Worm (Caenorhabditis elegans) whole organism, L4 larva: Measurements from ENCODE around the gene K07E3.2.
A peak's percentile ranks its signal among the peaks of the same experiment; 100 is the strongest.

Experiments
- F10B5.3 ChIP-seq: sonication (generic microtip); optimal IDR thresholded peaks from 2 replicates; lab custom pipeline; 2016; ENCODE audit warnings: mild to moderate bottlenecking, missing genetic modification characterization, missing compliant biosample characterization
- F37D6.2 ChIP-seq: sonication (generic microtip); optimal IDR thresholded peaks from 2 replicates; lab custom pipeline; 2016; ENCODE audit warnings: mild to moderate bottlenecking, missing genetic modification characterization, missing compliant biosample characterization
- F49E8.2 ChIP-seq: sonication (generic microtip); optimal IDR thresholded peaks from 2 replicates; lab custom pipeline; 2016; ENCODE audit warnings: missing compliant biosample characterization, mild to moderate bottlenecking, missing genetic modification characterization, borderline replicate concordance
- Y48G9A.11 ChIP-seq: fragments of 200-800 bp; sonication (Bioruptor generic); IDR thresholded peaks from 2 replicates; pipeline ENCODE4 v1.3.6; 2022; ENCODE audit warnings: missing genetic modification reagents, missing genetic modification characterization, missing compliant biosample characterization
- Y5F2A.4 ChIP-seq: fragments of 200-800 bp; sonication (Bioruptor generic); optimal IDR thresholded peaks from 2 replicates; lab custom pipeline; 2018; ENCODE audit warnings: mild to moderate bottlenecking, missing genetic modification characterization, missing compliant biosample characterization
- ZK546.5 ChIP-seq, 2 experiments: sonication (generic microtip); optimal IDR thresholded peaks; 2 replicates each; lab custom pipeline; 2017; ENCODE audit warnings: missing biosample characterization in 2 of 2, missing genetic modification characterization in 2 of 2
- aha-1 ChIP-seq: fragments of 150-350 bp; peaks from one replicate; lab custom pipeline; 2014; ENCODE audit warnings: missing biosample characterization, missing genetic modification characterization
- ama-1 ChIP-seq: fragments of 150-350 bp; optimal IDR thresholded peaks from 2 replicates; lab custom pipeline; 2014; ENCODE audit warnings: inconsistent platforms, mixed read lengths
- attf-4 ChIP-seq: sonication (generic microtip); optimal IDR thresholded peaks from 3 replicates; lab custom pipeline; 2017; ENCODE audit warnings: missing biosample characterization, missing genetic modification characterization
- ceh-28 ChIP-seq: fragments of 150-350 bp; optimal IDR thresholded peaks from 2 replicates; lab custom pipeline; 2014; ENCODE audit warnings: missing biosample characterization, missing genetic modification reagents, missing genetic modification characterization
- ceh-62 ChIP-seq: sonication (generic microtip); optimal IDR thresholded peaks from 2 replicates; lab custom pipeline; 2017; ENCODE audit warnings: missing biosample characterization, missing genetic modification characterization
- ces-1 ChIP-seq: fragments of 150-350 bp; sonication (generic microtip); optimal IDR thresholded peaks from 4 replicates; lab custom pipeline; 2014; ENCODE audit warnings: missing biosample characterization, missing genetic modification reagents, missing genetic modification characterization
- cey-2 ChIP-seq: sonication (generic microtip); optimal IDR thresholded peaks from 3 replicates; lab custom pipeline; 2017; ENCODE audit warnings: missing genetic modification characterization, mild to moderate bottlenecking, missing compliant biosample characterization, antibody characterized with exemption, borderline replicate concordance; ENCODE audit not compliant: insufficient read depth
- daf-12 ChIP-seq: fragments of 150-350 bp; optimal IDR thresholded peaks from 2 replicates; lab custom pipeline; 2014; ENCODE audit warnings: missing biosample characterization, missing genetic modification reagents, missing genetic modification characterization
- daf-16 ChIP-seq, 3 experiments: sonication (generic microtip); optimal IDR thresholded peaks; 2 replicates each; lab custom pipeline; 2016 to 2017; ENCODE audit warnings: missing genetic modification characterization in 3 of 3, missing genetic modification reagents in 3 of 3, mild to moderate bottlenecking in 2 of 3, missing compliant biosample characterization in 2 of 3, missing biosample characterization in 1 of 3, moderate library complexity in 1 of 3
- dmd-6 ChIP-seq: fragments of 200-800 bp; sonication (Bioruptor generic); IDR thresholded peaks from 2 replicates; pipeline ENCODE4 v1.3.6; 2022; ENCODE audit warnings: missing genetic modification reagents, missing genetic modification characterization, missing compliant biosample characterization
- dmd-9 ChIP-seq: fragments of 200-800 bp; sonication (Bioruptor generic); IDR thresholded peaks from 2 replicates; pipeline ENCODE4 v1.3.6; 2022; ENCODE audit warnings: missing genetic modification reagents, missing genetic modification characterization, missing compliant biosample characterization
- dpl-1 ChIP-seq: fragments of 150-350 bp; optimal IDR thresholded peaks from 2 replicates; lab custom pipeline; 2014; ENCODE audit warnings: missing biosample characterization, missing genetic modification reagents, missing genetic modification characterization
- duxl-1 ChIP-seq: sonication (generic microtip); optimal IDR thresholded peaks from 2 replicates; lab custom pipeline; 2016; ENCODE audit warnings: mild to moderate bottlenecking, missing genetic modification characterization, moderate library complexity, missing compliant biosample characterization; ENCODE audit not compliant: poor library complexity
- dve-1 ChIP-seq: sonication (generic microtip); optimal IDR thresholded peaks from 2 replicates; lab custom pipeline; 2017; ENCODE audit warnings: antibody characterized with exemption, mild to moderate bottlenecking, missing genetic modification characterization, missing compliant biosample characterization; ENCODE audit not compliant: insufficient read depth
- hif-1 ChIP-seq, 2 experiments: sonication (generic microtip); optimal IDR thresholded peaks; 2 replicates each; lab custom pipeline; 2016 to 2017; ENCODE audit warnings: missing compliant biosample characterization in 2 of 2, missing genetic modification characterization in 2 of 2, missing genetic modification reagents in 2 of 2, missing genotype in 2 of 2, mild to moderate bottlenecking in 1 of 2
- hlh-30 ChIP-seq: sonication (generic microtip); optimal IDR thresholded peaks from 2 replicates; lab custom pipeline; 2017; ENCODE audit warnings: antibody characterized with exemption, mild to moderate bottlenecking, missing genetic modification characterization, missing compliant biosample characterization; ENCODE audit not compliant: insufficient read depth
- lin-13 ChIP-seq: fragments of 150-350 bp; optimal IDR thresholded peaks from 2 replicates; lab custom pipeline; 2014; ENCODE audit warnings: missing biosample characterization, missing genetic modification reagents, missing genetic modification characterization
- lsy-2 ChIP-seq, 2 experiments: fragments of 150-350 bp in 1 of 2; sonication (generic microtip) in 1 of 2; optimal IDR thresholded peaks; 2 replicates each; lab custom pipeline; 2014 to 2017; ENCODE audit warnings: missing biosample characterization in 2 of 2, missing genetic modification characterization in 2 of 2
- madf-9 ChIP-seq: fragments of 200-800 bp; sonication (Bioruptor generic); conservative IDR thresholded peaks from 2 replicates; pipeline ENCODE4 v1.3.6; 2022; ENCODE audit warnings: missing genetic modification reagents, missing genetic modification characterization, missing compliant biosample characterization
- mdt-29 ChIP-seq: fragments of 200-800 bp; sonication (Bioruptor generic); IDR thresholded peaks from 2 replicates; pipeline ENCODE4 v1.3.6; 2022; ENCODE audit warnings: missing genetic modification reagents, missing genetic modification characterization, missing compliant biosample characterization
- mxl-3 ChIP-seq: fragments of 200-800 bp; sonication (Bioruptor generic); optimal IDR thresholded peaks from 2 replicates; lab custom pipeline; 2018; ENCODE audit warnings: mild to moderate bottlenecking, missing genetic modification characterization, missing compliant biosample characterization
- nhr-102 ChIP-seq: sonication (generic microtip); optimal IDR thresholded peaks from 2 replicates; lab custom pipeline; 2016; ENCODE audit warnings: mild to moderate bottlenecking, missing genetic modification characterization, moderate library complexity, missing compliant biosample characterization
- nhr-11 ChIP-seq: fragments of 150-350 bp; optimal IDR thresholded peaks from 2 replicates; lab custom pipeline; 2014; ENCODE audit warnings: missing biosample characterization, missing genetic modification characterization
- nhr-25 ChIP-seq: sonication (generic microtip); optimal IDR thresholded peaks from 2 replicates; lab custom pipeline; 2017; ENCODE audit warnings: missing genetic modification characterization, mild to moderate bottlenecking, missing compliant biosample characterization, antibody characterized with exemption, moderate library complexity, borderline replicate concordance; ENCODE audit not compliant: insufficient read depth
- nhr-48 ChIP-seq: sonication (generic microtip); optimal IDR thresholded peaks from 2 replicates; lab custom pipeline; 2016; ENCODE audit warnings: mild to moderate bottlenecking, missing genetic modification characterization, missing compliant biosample characterization
- nhr-77 ChIP-seq: fragments of 150-350 bp; optimal IDR thresholded peaks from 2 replicates; lab custom pipeline; 2014; ENCODE audit warnings: missing biosample characterization, missing genetic modification characterization
- pha-4 ChIP-seq, 2 experiments: fragments of 150-350 bp in 1 of 2; fragments of 200-800 bp in 1 of 2; sonication (Bioruptor generic) in 1 of 2; IDR thresholded peaks in 1 of 2; optimal IDR thresholded peaks in 1 of 2; 2 replicates each; pipeline versions ENCODE4 v1.3.6 to Lab custom; 2014 to 2022; ENCODE audit warnings: missing genetic modification characterization in 2 of 2, missing genetic modification reagents in 2 of 2, missing biosample characterization in 1 of 2, missing compliant biosample characterization in 1 of 2
- php-3 ChIP-seq: fragments of 200-800 bp; sonication (Bioruptor generic); IDR thresholded peaks from 2 replicates; pipeline ENCODE4 v1.3.6; 2022; ENCODE audit warnings: missing genetic modification reagents, missing genetic modification characterization, missing compliant biosample characterization
- rbr-2 ChIP-seq: sonication (generic microtip); optimal IDR thresholded peaks from 2 replicates; lab custom pipeline; 2016; ENCODE audit warnings: missing genotype, missing genetic modification characterization, missing compliant biosample characterization
- saeg-2 ChIP-seq: fragments of 200-800 bp; sonication (Bioruptor generic); IDR thresholded peaks from 2 replicates; pipeline ENCODE4 v1.3.6; 2022; ENCODE audit warnings: missing genetic modification reagents, missing genetic modification characterization, missing compliant biosample characterization
- skn-1 ChIP-seq: fragments of 150-350 bp; optimal IDR thresholded peaks from 2 replicates; lab custom pipeline; 2014; ENCODE audit warnings: missing biosample characterization, missing genetic modification characterization
- spr-1 ChIP-seq: sonication (generic microtip); optimal IDR thresholded peaks from 2 replicates; lab custom pipeline; 2016; ENCODE audit warnings: mild to moderate bottlenecking, missing genetic modification characterization, missing compliant biosample characterization
- spr-3 ChIP-seq: fragments of 200-800 bp; sonication (Bioruptor generic); optimal IDR thresholded peaks from 2 replicates; lab custom pipeline; 2018; ENCODE audit warnings: mild to moderate bottlenecking, missing genetic modification characterization, missing compliant biosample characterization
- tra-1 ChIP-seq: fragments of 200-800 bp; sonication (Bioruptor generic); IDR thresholded peaks from 2 replicates; pipeline ENCODE4 v1.3.6; 2022; ENCODE audit warnings: missing genetic modification reagents, missing genetic modification characterization, missing compliant biosample characterization
- unc-62 ChIP-seq, 3 experiments: fragments of 150-350 bp in 1 of 3; sonication (generic microtip); optimal IDR thresholded peaks in 2 of 3; peaks in 1 of 3; 1 replicate in 1 of 3; 2 replicates in 2 of 3; lab custom pipeline; 2014 to 2017; ENCODE audit warnings: missing biosample characterization in 3 of 3, missing genetic modification characterization in 3 of 3, missing genetic modification reagents in 3 of 3, missing genotype in 1 of 3
- zfp-2 ChIP-seq: sonication (generic microtip); optimal IDR thresholded peaks from 2 replicates; lab custom pipeline; 2016; ENCODE audit warnings: mild to moderate bottlenecking, missing genetic modification characterization, missing compliant biosample characterization
- zip-11 ChIP-seq: fragments of 200-800 bp; sonication (Bioruptor generic); IDR thresholded peaks from 2 replicates; pipeline ENCODE4 v1.3.6; 2022; ENCODE audit warnings: missing genetic modification characterization, missing compliant biosample characterization
- zip-2 ChIP-seq: fragments of 150-350 bp; optimal IDR thresholded peaks from 2 replicates; lab custom pipeline; 2014; ENCODE audit warnings: missing biosample characterization, missing genetic modification characterization

K07E3.2 gene

ce11 chrX:8082703-8083102 lies 21.4 kb upstream of the K07E3.2 start:
- TF ChIP-seq aha-1 = peak; percentile 92
- TF ChIP-seq zfp-2 (tag; lab: Kevin White, UChicago) = no peak

- no peak for TF ChIP-seq pha-4 (GFP tag; IDR thresholded peaks at IDR 0.05; lab: Robert Waterston, UW)
- TF ChIP-seq pha-4 (tag; optimal IDR thresholded peaks at IDR 0.05; lab: Kevin White, UChicago) = no peak
- no peak for TF ChIP-seq daf-16 (GFP tag; optimal IDR thresholded peaks at IDR 0.05; lab: Kevin White, UChicago)
- TF ChIP-seq daf-16 (tag; optimal IDR thresholded peaks at IDR 0.05; lab: Kevin White, UChicago) = peak; percentile 54
- no peak for TF ChIP-seq tra-1 (GFP tag; lab: Robert Waterston, UW)
- no peak for TF ChIP-seq daf-12
- no peak for TF ChIP-seq Y5F2A.4 (GFP tag; lab: Kevin White, UChicago)
- TF ChIP-seq saeg-2 (GFP tag; lab: Robert Waterston, UW) = no peak
- TF ChIP-seq zip-2 (tag; lab: Kevin White, UChicago) = peak; percentile 20
- no peak for TF ChIP-seq ces-1 (GFP tag; lab: Kevin White, UChicago)
- TF ChIP-seq aha-1 = no peak
- no peak for TF ChIP-seq Y48G9A.11 (GFP tag; lab: Robert Waterston, UW)
- peak; percentile 74 for TF ChIP-seq php-3
- no peak for TF ChIP-seq mxl-3 (GFP tag; lab: Kevin White, UChicago)
- TF ChIP-seq nhr-102 (tag; lab: Kevin White, UChicago) = no peak
- TF ChIP-seq dmd-9 (GFP tag; lab: Robert Waterston, UW) = no peak
- no peak for TF ChIP-seq ZK546.5 (tag; optimal IDR thresholded peaks at IDR 0.05; lab: Kevin White, UChicago)
Observed at ce11 chrX:8083330-8083729, 20.8 kb upstream of the K07E3.2 start.

ce11 chrX:8083919-8084318 lies 20.2 kb upstream of the K07E3.2 start, which contains the start of gene K07E3.4:
K07E3.4 (minus strand) TSS chrX:8084018.
- TF ChIP-seq mdt-29 (no peak), dve-1 (peak; percentile 84), skn-1 (tag; lab: Kevin White, UChicago) (no peak), rbr-2 (tag; lab: Kevin White, UChicago) (peak; percentile 22), ceh-62 (tag; lab: Kevin White, UChicago) (no peak), saeg-2 (GFP tag; lab: Robert Waterston, UW) (no peak), hif-1 (tag; optimal IDR thresholded peaks at IDR 0.05; lab: Kevin White, UChicago) (peak in 1 of 2 experiments; percentile 55), ama-1 (lab: Kevin White, UChicago) (peak; percentile 5), attf-4 (tag; lab: Kevin White, UChicago) (no peak), spr-1 (peak; percentile 22), unc-62 (GFP tag; optimal IDR thresholded peaks at IDR 0.05 in 1 of 2; lab: Kevin White, UChicago) (peak in 1 of 2 experiments; percentile 77), unc-62 (tag; optimal IDR thresholded peaks at IDR 0.05; lab: Kevin White, UChicago) (no peak), nhr-102 (tag; lab: Kevin White, UChicago) (peak; percentile 27), nhr-77 (tag; lab: Kevin White, UChicago) (peak; percentile 54), F49E8.2 (no peak), F10B5.3 (no peak), spr-3 (GFP tag; lab: Kevin White, UChicago) (no peak), hlh-30 (tag; lab: Kevin White, UChicago) (peak; percentile 95), daf-12 (no peak), zip-11 (GFP tag; lab: Robert Waterston, UW) (no peak), php-3 (peak; percentile 5; the same call in 1 of the 2 replicates), lin-13 (GFP tag; lab: Kevin White, UChicago) (peak; percentile 9), cey-2 (tag; lab: Kevin White, UChicago) (no peak), nhr-11 (peak; percentile 6), nhr-48 (tag; lab: Kevin White, UChicago) (peak; percentile 48), dpl-1 (GFP tag; lab: Kevin White, UChicago) (peak; percentile 15), ces-1 (GFP tag; lab: Kevin White, UChicago) (no peak), madf-9 (GFP tag; lab: Robert Waterston, UW) (no peak), dmd-6 (GFP tag; lab: Robert Waterston, UW) (peak; percentile 70), lsy-2 (tag; optimal IDR thresholded peaks at IDR 0.05; lab: Kevin White, UChicago) (peak in 1 of 2 experiments; percentile 46), mxl-3 (GFP tag; lab: Kevin White, UChicago) (peak; percentile 78), duxl-1 (tag; lab: Kevin White, UChicago) (no peak), nhr-25 (peak; percentile 66), F37D6.2 (tag; lab: Kevin White, UChicago) (no peak), ceh-28 (tag; lab: Kevin White, UChicago) (no peak)
